Worm (Caenorhabditis elegans) whole organism, young adult: ENCODE results near the gene hpo-6.

Experiments used
- let-607 ChIP-seq, 2 experiments: fragments of 200-800 bp in 1 of 2; sonication (Bioruptor generic) in 1 of 2; sonication (generic microtip) in 1 of 2; optimal IDR thresholded peaks; 2 replicates each; lab custom pipeline; 2016 to 2018; ENCODE audit warnings: mild to moderate bottlenecking in 2 of 2, missing compliant biosample characterization in 2 of 2, missing genetic modification characterization in 2 of 2, moderate library complexity in 2 of 2, missing genotype in 1 of 2
- lin-54 ChIP-seq: fragments of 200-800 bp; sonication (Bioruptor generic); optimal IDR thresholded peaks from 2 replicates; lab custom pipeline; 2018; ENCODE audit warnings: mild to moderate bottlenecking, missing genetic modification characterization, missing compliant biosample characterization
- nhr-27 ChIP-seq: fragments of 200-800 bp; sonication (Bioruptor generic); optimal IDR thresholded peaks from 2 replicates; lab custom pipeline; 2018; ENCODE audit warnings: mild to moderate bottlenecking, missing genetic modification characterization, moderate library complexity, missing compliant biosample characterization
- pha-4 ChIP-seq: fragments of 150-350 bp; sonication (generic microtip); optimal IDR thresholded peaks from 2 replicates; lab custom pipeline; 2014; ENCODE audit warnings: missing biosample characterization, missing genetic modification reagents, missing genetic modification characterization
- snpc-4 ChIP-seq, 5 experiments: fragments of 150-350 bp in 1 of 5; sonication (generic microtip) in 4 of 5; optimal IDR thresholded peaks; 2 replicates each; lab custom pipeline; 2014 to 2018; ENCODE audit warnings: missing genetic modification characterization in 5 of 5, missing biosample characterization in 3 of 5, antibody characterized with exemption in 2 of 5, mild to moderate bottlenecking in 2 of 5, missing compliant biosample characterization in 2 of 5, missing genotype in 2 of 5, moderate library complexity in 2 of 5, missing genetic modification reagents in 1 of 5

- TF ChIP-seq snpc-4 (GFP tag; optimal IDR thresholded peaks at IDR 0.05; lab: Kevin White, UChicago) (no peak), snpc-4 (tag; optimal IDR thresholded peaks at IDR 0.05; lab: Kevin White, UChicago) (no peak), nhr-27 (tag; lab: Kevin White, UChicago) (no peak), lin-54 (GFP tag; lab: Kevin White, UChicago) (no peak), let-607 (tag; optimal IDR thresholded peaks at IDR 0.05; lab: Kevin White, UChicago) (no peak), pha-4 (tag; lab: Kevin White, UChicago) (no peak)
These were observed 43.3 kb downstream of the hpo-6 start, which contains the start of gene Y41D4B.11 for ce11 chrIV:1605276-1605762.
